Worm (Caenorhabditis elegans): ENCODE data around the gene F08F3.8.

F08F3.8 gene

DNA sequence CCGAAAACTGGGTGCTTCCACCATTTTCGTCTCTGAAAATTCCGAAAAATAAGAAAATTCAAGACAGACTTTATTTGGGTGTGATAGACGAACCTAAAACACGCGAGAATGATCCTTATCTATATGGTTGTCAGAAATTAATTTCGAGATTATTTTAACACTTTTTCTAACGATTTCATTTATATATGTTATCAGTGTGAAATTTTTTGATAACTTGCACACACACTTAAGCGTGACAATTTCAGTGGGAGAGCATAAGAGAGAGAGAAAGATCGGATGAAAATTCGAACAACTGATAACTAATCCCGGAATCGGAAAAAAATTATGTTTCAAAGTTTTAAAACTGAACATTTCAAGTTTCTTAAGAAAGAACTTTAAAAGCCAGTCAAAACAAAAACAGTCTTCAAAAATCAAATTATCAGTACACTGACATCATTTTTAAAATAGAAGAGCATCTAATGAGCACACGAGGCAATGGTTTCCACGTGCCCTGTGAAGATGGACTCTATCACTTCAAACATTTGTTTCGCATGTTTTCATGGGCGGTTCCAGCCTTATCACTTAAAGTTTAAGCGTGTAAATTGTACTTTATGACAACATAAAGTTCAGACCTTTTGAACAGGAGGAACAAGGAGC lies 39.3 kb downstream of the F08F3.8 start, which contains the start of gene C35A11.4:
C35A11.4 (minus strand) TSS at position 156 of the 636 bp plus-strand sequence.
- TF ChIP-seq mml-1 (tag; optimal IDR thresholded peaks at IDR 0.05) (no peak), nhr-76 (tag; optimal IDR thresholded peaks at IDR 0.05) (no peak), egl-5 (tag; optimal IDR thresholded peaks at IDR 0.05) (no peak), pqm-1 (tag; optimal IDR thresholded peaks at IDR 0.05) (peak; percentile 79), lin-39 (tag; optimal IDR thresholded peaks at IDR 0.05) (no peak), egl-27 (tag; optimal IDR thresholded peaks at IDR 0.05) (peak; percentile 16), nhr-67 (tag; optimal IDR thresholded peaks at IDR 0.05) (no peak), elt-2 (tag; optimal IDR thresholded peaks at IDR 0.05) (peak; percentile 99), fos-1 (tag; optimal IDR thresholded peaks at IDR 0.05) (no peak), pha-4 (tag; optimal IDR thresholded peaks at IDR 0.05) (no peak), ceh-9 (tag; optimal IDR thresholded peaks at IDR 0.05) (no peak), unc-39 (tag; optimal IDR thresholded peaks at IDR 0.05) (no peak), ceh-82 (tag; optimal IDR thresholded peaks at IDR 0.05) (no peak), nhr-23 (tag; optimal IDR thresholded peaks at IDR 0.05) (no peak), fkh-2 (tag; optimal IDR thresholded peaks at IDR 0.05) (no peak), lsy-12 (tag; optimal IDR thresholded peaks at IDR 0.05) (no peak), lin-15B (tag; optimal IDR thresholded peaks at IDR 0.05) (no peak), nhr-11 (tag; optimal IDR thresholded peaks at IDR 0.05) (no peak), ceh-28 (tag; optimal IDR thresholded peaks at IDR 0.05) (no peak), mdl-1 (tag; optimal IDR thresholded peaks at IDR 0.05) (no peak), tbx-2 (tag; optimal IDR thresholded peaks at IDR 0.05) (no peak), nfya-1 (tag; optimal IDR thresholded peaks at IDR 0.05; ENCODE audit: insufficient read depth) (no peak), unc-62 (GFP tag; optimal IDR thresholded peaks at IDR 0.05) (no peak), nhr-12 (tag; optimal IDR thresholded peaks at IDR 0.05) (no peak)

DNA sequence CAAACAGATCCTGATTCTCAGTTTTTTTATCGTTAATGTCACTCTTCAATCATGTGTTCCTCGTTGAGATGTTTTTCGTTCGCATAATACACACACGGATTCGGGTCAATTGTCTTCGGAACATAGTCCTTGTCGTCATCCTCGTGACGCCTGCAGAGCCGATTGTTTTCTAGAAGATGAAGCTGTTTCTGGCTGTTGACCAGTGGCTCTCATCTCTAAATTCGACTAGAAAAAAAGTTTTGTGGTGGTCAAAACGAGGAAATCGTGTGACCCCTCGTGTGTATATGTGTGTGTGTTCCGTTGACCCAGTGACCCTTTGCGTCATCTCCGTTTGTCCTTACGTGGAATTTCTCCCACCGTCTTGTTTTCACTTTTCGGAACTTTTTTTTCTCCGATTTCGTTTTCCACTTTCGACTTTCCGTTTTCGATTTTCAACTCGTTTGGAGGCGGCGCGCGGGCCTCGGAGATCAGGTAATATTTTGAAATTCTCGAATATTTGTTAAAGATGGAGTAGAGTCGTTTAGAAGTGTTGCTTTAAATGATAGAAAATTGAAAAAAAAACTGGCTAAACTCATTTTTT lies 46.4 kb downstream of the F08F3.8 start, which contains the start of gene C35A11.2:
C35A11.2 (plus strand) TSS at position 386 of the 580 bp plus-strand sequence.
- TF ChIP-seq lin-39 (tag; optimal IDR thresholded peaks at IDR 0.05) (no peak), lin-15B (tag; optimal IDR thresholded peaks at IDR 0.05) (peak; percentile 6), nhr-76 (tag; optimal IDR thresholded peaks at IDR 0.05) (no peak), nhr-23 (tag; optimal IDR thresholded peaks at IDR 0.05) (peak; percentile 73)

All from whole organism, L3 larva.